Worm (Caenorhabditis elegans): ENCODE results near the gene mrps-11.

DNA sequence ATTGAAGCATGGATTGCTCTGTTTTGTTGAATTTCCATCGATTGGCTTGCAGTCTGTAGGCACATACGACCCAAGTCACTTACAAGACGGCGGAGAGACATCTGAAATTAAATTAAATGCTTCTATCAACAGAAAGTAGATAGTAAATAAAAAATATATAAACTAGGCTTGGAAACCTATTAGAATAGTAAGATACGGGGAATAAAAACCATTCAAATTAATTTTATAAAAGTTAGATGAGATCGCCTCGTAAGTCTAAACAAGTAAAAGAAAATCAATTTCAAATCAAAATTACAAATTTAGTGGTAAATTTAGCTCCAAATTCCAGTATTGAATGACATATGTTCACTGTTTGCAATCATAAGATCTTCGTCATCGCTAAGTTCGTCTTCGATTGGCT is at the start of gene mrps-11:
- TF ChIP-seq dpl-1 (GFP tag; optimal IDR thresholded peaks at IDR 0.05): no peak
- TF ChIP-seq lin-35 (GFP tag; optimal IDR thresholded peaks at IDR 0.05): no peak
- TF ChIP-seq dox-1 (GFP tag; IDR thresholded peaks at IDR 0.05): no peak
- no peak for TF ChIP-seq madf-6 (GFP tag; IDR thresholded peaks at IDR 0.05)
- no peak for TF ChIP-seq F10E7.11 (tag; optimal IDR thresholded peaks at IDR 0.05)
- TF ChIP-seq nfyb-1 (GFP tag; IDR thresholded peaks at IDR 0.05): no peak
- TF ChIP-seq sea-2 (GFP tag; IDR thresholded peaks at IDR 0.05): no peak
- TF ChIP-seq ceh-58 (GFP tag; IDR thresholded peaks at IDR 0.05): no peak
